Fruit fly (Drosophila melanogaster) whole organism, pupa: Measurements from ENCODE around the gene Acp95EF.

Source experiments
- CG10348 ChIP-seq: fragments of 200-800 bp; sonication (Bioruptor generic); IDR thresholded peaks from 2 replicates; pipeline ENCODE4 v1.3.6; 2022; ENCODE audit warnings: missing biosample characterization, missing genetic modification characterization
- CG13204 ChIP-seq: fragments of 200-800 bp; sonication (Bioruptor generic); optimal IDR thresholded peaks from 2 replicates; lab custom pipeline; 2018; ENCODE audit warnings: missing biosample characterization, mild to moderate bottlenecking, missing genetic modification characterization, moderate library complexity
- CG17806 ChIP-seq: fragments of 200-800 bp; sonication (Bioruptor generic); optimal IDR thresholded peaks from 2 replicates; lab custom pipeline; 2018; ENCODE audit warnings: missing biosample characterization, mild to moderate bottlenecking, missing genetic modification characterization, moderate library complexity
- CG34367 ChIP-seq: fragments of 200-800 bp; sonication (Bioruptor generic); optimal IDR thresholded peaks from 2 replicates; lab custom pipeline; 2018; ENCODE audit warnings: missing biosample characterization, mild to moderate bottlenecking, missing genetic modification characterization
- CG4496 ChIP-seq: fragments of 200-800 bp; sonication (Bioruptor generic); IDR thresholded peaks from 3 replicates; pipeline ENCODE4 v1.3.6; 2022; ENCODE audit warnings: missing biosample characterization, missing genetic modification characterization
- CG8159 ChIP-seq: fragments of 200-800 bp; sonication (Bioruptor generic); optimal IDR thresholded peaks from 3 replicates; lab custom pipeline; 2018; ENCODE audit warnings: missing biosample characterization, mild to moderate bottlenecking, missing genetic modification characterization, moderate library complexity
- CG8301 ChIP-seq: fragments of 200-800 bp; sonication (Bioruptor generic); optimal IDR thresholded peaks from 2 replicates; lab custom pipeline; 2018; ENCODE audit warnings: missing biosample characterization, mild to moderate bottlenecking, missing genetic modification characterization
- D1 ChIP-seq: fragments of 200-800 bp; sonication (Bioruptor generic); optimal IDR thresholded peaks from 2 replicates; lab custom pipeline; 2018; ENCODE audit warnings: missing biosample characterization, mild to moderate bottlenecking, missing genetic modification characterization, moderate library complexity
- Snoo ChIP-seq: fragments of 200-800 bp; sonication (Bioruptor generic); optimal IDR thresholded peaks from 3 replicates; lab custom pipeline; 2017; ENCODE audit warnings: missing biosample characterization, mild to moderate bottlenecking, missing genetic modification characterization, inconsistent platforms
- gl ChIP-seq: fragments of 200-800 bp; sonication (Bioruptor generic); optimal IDR thresholded peaks from 2 replicates; lab custom pipeline; 2018; ENCODE audit warnings: missing biosample characterization, mild to moderate bottlenecking, missing genetic modification characterization

- TF ChIP-seq CG17806 (tag; lab: Kevin White, UChicago) (no peak), CG13204 (GFP tag; lab: Kevin White, UChicago) (no peak), CG10348 (no peak), CG34367 (no peak), Snoo (tag; lab: Kevin White, UChicago) (no peak), CG8159 (tag; lab: Kevin White, UChicago) (no peak), D1 (tag; lab: Kevin White, UChicago) (no peak), CG4496 (GFP tag; lab: Robert Waterston, UW) (no peak), gl (no peak), CG8301 (tag; lab: Kevin White, UChicago) (no peak)
Observed at dm6 chr3R:24264414-24265363, 35.9 kb downstream of the Acp95EF start.
